Fruit fly (Drosophila melanogaster) whole organism, wandering third instar larva: ENCODE data around the gene Cdep.

ENCODE experiments used
- CG9705 ChIP-seq: fragments of 200-800 bp; sonication (Bioruptor generic); optimal IDR thresholded peaks from 2 replicates; lab custom pipeline; 2018; ENCODE audit warnings: missing biosample characterization, mild to moderate bottlenecking, missing genetic modification characterization
- CrebA ChIP-seq: fragments of 200-800 bp; sonication (Bioruptor generic); optimal IDR thresholded peaks from 2 replicates; lab custom pipeline; 2016; ENCODE audit warnings: missing biosample characterization, mild to moderate bottlenecking, missing genetic modification characterization, borderline replicate concordance
- GATAd ChIP-seq: sonication (Bioruptor generic); optimal IDR thresholded peaks from 2 replicates; lab custom pipeline; 2016; ENCODE audit warnings: missing biosample characterization, missing genetic modification characterization
- Myc ChIP-seq: fragments of >200 bp; optimal IDR thresholded peaks from 2 replicates; lab custom pipeline; 2017
- dl ChIP-seq, 2 experiments: fragments of 175-275, 200-275 bp in 1 of 2; fragments of 200-275 bp in 1 of 2; sonication (Bioruptor generic); optimal IDR thresholded peaks; lab custom pipeline; 2018; ENCODE audit warnings: mild to moderate bottlenecking in 2 of 2, missing biosample characterization in 2 of 2, missing genetic modification characterization in 2 of 2, moderate library complexity in 2 of 2; ENCODE audit not compliant: partially characterized antibody in 2 of 2, insufficient read depth in 1 of 2
- dmrt93B ChIP-seq: fragments of 200-800 bp; sonication (Bioruptor generic); optimal IDR thresholded peaks from 2 replicates; lab custom pipeline; 2018; ENCODE audit warnings: missing biosample characterization, mild to moderate bottlenecking, missing genetic modification characterization
- foxo ChIP-seq, 2 experiments: fragments of 200-800 bp; sonication (Bioruptor generic); optimal IDR thresholded peaks; 2 replicates in 1 of 2; 3 replicates in 1 of 2; lab custom pipeline; 2016 to 2017; ENCODE audit warnings: missing biosample characterization in 2 of 2, missing genetic modification characterization in 2 of 2
- fru ChIP-seq: fragments of 200-800 bp; sonication (Bioruptor generic); optimal IDR thresholded peaks from 3 replicates; lab custom pipeline; 2016; ENCODE audit warnings: missing biosample characterization, mild to moderate bottlenecking, missing genetic modification characterization
- h ChIP-seq: fragments of 200-800 bp; sonication (Bioruptor generic); optimal IDR thresholded peaks from 3 replicates; lab custom pipeline; 2016; ENCODE audit warnings: missing biosample characterization, mild to moderate bottlenecking, missing genetic modification characterization

- TF ChIP-seq h (GFP tag; lab: Kevin White, UChicago) (peak; percentile 47), CG9705 (GFP tag; lab: Kevin White, UChicago) (no peak), GATAd (GFP tag; lab: Kevin White, UChicago) (no peak), dl (GFP tag; optimal IDR thresholded peaks at IDR 0.05; lab: Kevin White, UChicago; ENCODE audit: insufficient read depth in 1 of 2, partially characterized antibody in 2 of 2) (peak in 1 of 2 experiments; percentile 14), Myc (lab: Kevin White, UChicago) (no peak), dmrt93B (GFP tag; lab: Kevin White, UChicago) (no peak), CrebA (GFP tag; lab: Kevin White, UChicago) (no peak), fru (GFP tag; lab: Kevin White, UChicago) (peak; percentile 58), foxo (GFP tag; optimal IDR thresholded peaks at IDR 0.05; lab: Kevin White, UChicago) (no peak)
Observed at dm6 chr3R:4910839-4911341, 538 bp downstream of the Cdep start.
